Worm (Caenorhabditis elegans): Measurements from ENCODE around the gene chil-18.

ce11 chrII:9433609-9434008 lies 14.5 kb upstream of the chil-18 start, which contains the start of gene kin-15:
- no peak for TF ChIP-seq pqm-1 (tag; optimal IDR thresholded peaks at IDR 0.05)
- no peak for TF ChIP-seq ttx-3 (tag; optimal IDR thresholded peaks at IDR 0.05)
- no peak for TF ChIP-seq C08G9.2 (tag; optimal IDR thresholded peaks at IDR 0.05)
- TF ChIP-seq pat-9 (tag; optimal IDR thresholded peaks at IDR 0.05): no peak
- TF ChIP-seq tbx-2 (tag; optimal IDR thresholded peaks at IDR 0.05): no peak
- TF ChIP-seq syd-9 (tag; optimal IDR thresholded peaks at IDR 0.05): no peak
- TF ChIP-seq unc-86 (tag; optimal IDR thresholded peaks at IDR 0.05): no peak
- TF ChIP-seq nhr-11 (tag; optimal IDR thresholded peaks at IDR 0.05): no peak
- TF ChIP-seq sox-4 (tag; optimal IDR thresholded peaks at IDR 0.05): no peak
- TF ChIP-seq odd-2 (tag; optimal IDR thresholded peaks at IDR 0.05): no peak
- TF ChIP-seq K09A11.1 (tag; optimal IDR thresholded peaks at IDR 0.05; ENCODE audit: insufficient read depth): no peak
- TF ChIP-seq madf-2 (tag; optimal IDR thresholded peaks at IDR 0.05): no peak

Measured in whole organism, late embryonic.